Worm (Caenorhabditis elegans) whole organism, L1 larva: ENCODE data around the gene cwf-19L1.
"Not testable (repeated sequence)": the region's sequence is repeated elsewhere in the genome, so short reads cannot be mapped to it uniquely, and the experiment has no call there.

Source experiments
- C04F5.9 ChIP-seq: sonication (generic microtip); optimal IDR thresholded peaks from 2 replicates; lab custom pipeline; 2016; ENCODE audit warnings: missing genetic modification characterization, missing compliant biosample characterization
- aha-1 ChIP-seq: fragments of 150-350 bp; optimal IDR thresholded peaks from 2 replicates; lab custom pipeline; 2014; ENCODE audit warnings: missing biosample characterization, missing genetic modification characterization
- ama-1 ChIP-seq: fragments of 150-350 bp; optimal IDR thresholded peaks from 2 replicates; lab custom pipeline; 2014
- blmp-1 ChIP-seq: fragments of 150-350 bp; optimal IDR thresholded peaks from 2 replicates; lab custom pipeline; 2014; ENCODE audit warnings: missing biosample characterization, missing genetic modification characterization
- ceh-82 ChIP-seq, 3 experiments: fragments of 150-350 bp in 1 of 3; sonication (generic microtip) in 2 of 3; optimal IDR thresholded peaks; 2 replicates each; lab custom pipeline; 2014 to 2017; ENCODE audit warnings: missing biosample characterization in 3 of 3, missing genetic modification characterization in 3 of 3
- ceh-88 ChIP-seq: fragments of 200-800 bp; sonication (Bioruptor generic); IDR thresholded peaks from 2 replicates; pipeline ENCODE4 v1.3.6; 2022; ENCODE audit warnings: missing genetic modification characterization, missing compliant biosample characterization
- ceh-90 ChIP-seq: sonication (generic microtip); optimal IDR thresholded peaks from 2 replicates; lab custom pipeline; 2016; ENCODE audit warnings: missing genetic modification characterization, missing compliant biosample characterization
- ces-1 ChIP-seq: fragments of 150-350 bp; optimal IDR thresholded peaks from 2 replicates; lab custom pipeline; 2014; ENCODE audit warnings: missing biosample characterization, missing genetic modification reagents, missing genetic modification characterization
- dsc-1 ChIP-seq: sonication (generic microtip); optimal IDR thresholded peaks from 2 replicates; lab custom pipeline; 2016; ENCODE audit warnings: mild to moderate bottlenecking, missing genetic modification characterization, missing compliant biosample characterization
- efl-1 ChIP-seq, 4 experiments: fragments of 150-350 bp; optimal IDR thresholded peaks in 3 of 4; peaks in 1 of 4; 1 replicate in 1 of 4; 2 replicates in 3 of 4; lab custom pipeline; 2014; ENCODE audit warnings: missing biosample characterization in 2 of 4, missing genetic modification characterization in 2 of 4, missing genetic modification reagents in 2 of 4
- efl-3 ChIP-seq: fragments of 200-800 bp; sonication (Bioruptor generic); optimal IDR thresholded peaks from 2 replicates; lab custom pipeline; 2018; ENCODE audit warnings: mild to moderate bottlenecking, missing genetic modification characterization, missing compliant biosample characterization
- elt-2 ChIP-seq: sonication (generic microtip); optimal IDR thresholded peaks from 2 replicates; lab custom pipeline; 2016; ENCODE audit warnings: missing genetic modification characterization, mild to moderate bottlenecking, inconsistent platforms, missing compliant biosample characterization, missing genetic modification reagents
- ets-5 ChIP-seq: fragments of 200-800 bp; sonication (Bioruptor generic); IDR thresholded peaks from 2 replicates; pipeline ENCODE4 v1.3.6; 2022; ENCODE audit warnings: missing genetic modification characterization, missing compliant biosample characterization
- fkh-10 ChIP-seq: sonication (generic microtip); optimal IDR thresholded peaks from 2 replicates; lab custom pipeline; 2017; ENCODE audit warnings: missing biosample characterization, missing genetic modification reagents, missing genetic modification characterization
- fkh-4 ChIP-seq: sonication (generic microtip); optimal IDR thresholded peaks from 2 replicates; lab custom pipeline; 2016; ENCODE audit warnings: missing compliant biosample characterization, missing genetic modification characterization, borderline replicate concordance
- fkh-8 ChIP-seq: sonication (generic microtip); optimal IDR thresholded peaks from 2 replicates; lab custom pipeline; 2016; ENCODE audit warnings: mild to moderate bottlenecking, missing genetic modification characterization, missing compliant biosample characterization
- hpl-2 ChIP-seq: fragments of 150-350 bp; optimal IDR thresholded peaks from 2 replicates; lab custom pipeline; 2014; ENCODE audit warnings: missing biosample characterization, missing genetic modification reagents, missing genetic modification characterization
- irx-1 ChIP-seq: sonication (generic microtip); optimal IDR thresholded peaks from 2 replicates; lab custom pipeline; 2016; ENCODE audit warnings: missing genetic modification characterization, missing compliant biosample characterization
- isw-1 ChIP-seq: fragments of 200-800 bp; sonication (Bioruptor generic); IDR thresholded peaks from 2 replicates; pipeline ENCODE4 v1.3.6; 2022; ENCODE audit warnings: missing genetic modification characterization, missing compliant biosample characterization
- jun-1 ChIP-seq: fragments of 150-350 bp; optimal IDR thresholded peaks from 2 replicates; lab custom pipeline; 2014; ENCODE audit warnings: missing biosample characterization, missing genetic modification reagents, missing genetic modification characterization
- lin-13 ChIP-seq: fragments of 150-350 bp; optimal IDR thresholded peaks from 2 replicates; lab custom pipeline; 2014; ENCODE audit warnings: missing biosample characterization, missing genetic modification reagents, missing genetic modification characterization
- lin-35 ChIP-seq, 2 experiments: fragments of 150-350 bp; optimal IDR thresholded peaks; 2 replicates each; lab custom pipeline; 2014; ENCODE audit warnings: missing biosample characterization in 2 of 2, missing genetic modification characterization in 2 of 2, missing genetic modification reagents in 2 of 2
- lir-3 ChIP-seq: sonication (generic microtip); optimal IDR thresholded peaks from 2 replicates; lab custom pipeline; 2016; ENCODE audit warnings: mild to moderate bottlenecking, missing genetic modification characterization, moderate library complexity, missing compliant biosample characterization; ENCODE audit not compliant: poor library complexity
- lsy-2 ChIP-seq, 2 experiments: fragments of 150-350 bp; optimal IDR thresholded peaks; 2 replicates each; lab custom pipeline; 2014; ENCODE audit warnings: missing biosample characterization in 2 of 2, missing genetic modification characterization in 2 of 2
- mab-9 ChIP-seq: fragments of 200-800 bp; sonication (Bioruptor generic); IDR thresholded peaks from 2 replicates; pipeline ENCODE4 v1.3.6; 2022; ENCODE audit warnings: missing genetic modification reagents, missing genetic modification characterization, missing compliant biosample characterization
- mdl-1 ChIP-seq, 2 experiments: fragments of 150-350 bp; optimal IDR thresholded peaks; 2 replicates each; lab custom pipeline; 2014 to 2017; ENCODE audit warnings: missing biosample characterization in 2 of 2, missing genetic modification characterization in 2 of 2, inconsistent platforms in 1 of 2
- nhr-11 ChIP-seq: fragments of 150-350 bp; optimal IDR thresholded peaks from 2 replicates; lab custom pipeline; 2014; ENCODE audit warnings: missing biosample characterization, missing genetic modification characterization
- nhr-12 ChIP-seq: sonication (generic microtip); optimal IDR thresholded peaks from 2 replicates; lab custom pipeline; 2017; ENCODE audit warnings: missing biosample characterization, missing genetic modification characterization
- nhr-19 ChIP-seq: fragments of 200-800 bp; sonication (Bioruptor generic); conservative IDR thresholded peaks from 2 replicates; pipeline ENCODE4 v1.3.6; 2022; ENCODE audit warnings: missing genetic modification characterization, missing compliant biosample characterization
- nhr-71 ChIP-seq: sonication (generic microtip); optimal IDR thresholded peaks from 2 replicates; lab custom pipeline; 2016; ENCODE audit warnings: mild to moderate bottlenecking, missing genetic modification characterization, moderate library complexity, missing compliant biosample characterization
- nhr-77 ChIP-seq: fragments of 150-350 bp; optimal IDR thresholded peaks from 2 replicates; lab custom pipeline; 2014; ENCODE audit warnings: missing biosample characterization, missing genetic modification characterization
- pag-3 ChIP-seq: sonication (generic microtip); optimal IDR thresholded peaks from 2 replicates; lab custom pipeline; 2017; ENCODE audit warnings: missing genetic modification characterization, mild to moderate bottlenecking, missing compliant biosample characterization, antibody characterized with exemption, borderline replicate concordance; ENCODE audit not compliant: insufficient read depth
- pqm-1 ChIP-seq: sonication (generic microtip); optimal IDR thresholded peaks from 3 replicates; lab custom pipeline; 2017; ENCODE audit warnings: missing biosample characterization, missing genetic modification characterization
- rnt-1 ChIP-seq: sonication (generic microtip); optimal IDR thresholded peaks from 2 replicates; lab custom pipeline; 2016; ENCODE audit warnings: mild to moderate bottlenecking, missing genetic modification characterization, moderate library complexity, missing compliant biosample characterization
- snu-23 ChIP-seq: sonication (generic microtip); optimal IDR thresholded peaks from 2 replicates; lab custom pipeline; 2016; ENCODE audit warnings: missing genetic modification characterization, missing compliant biosample characterization
- sox-4 ChIP-seq: sonication (generic microtip); optimal IDR thresholded peaks from 2 replicates; lab custom pipeline; 2016; ENCODE audit warnings: missing genetic modification characterization, missing compliant biosample characterization
- sptf-1 ChIP-seq: fragments of 150-350 bp; optimal IDR thresholded peaks from 2 replicates; lab custom pipeline; 2014; ENCODE audit warnings: missing biosample characterization, missing genetic modification characterization
- swsn-7 ChIP-seq: sonication (generic microtip); optimal IDR thresholded peaks from 2 replicates; lab custom pipeline; 2016; ENCODE audit warnings: missing genetic modification characterization, missing compliant biosample characterization
- unc-130 ChIP-seq: fragments of 150-350 bp; optimal IDR thresholded peaks from 2 replicates; lab custom pipeline; 2017; ENCODE audit warnings: missing biosample characterization, missing genetic modification characterization, inconsistent platforms
- unc-30 ChIP-seq: sonication (generic microtip); optimal IDR thresholded peaks from 2 replicates; lab custom pipeline; 2017; ENCODE audit warnings: missing biosample characterization, missing genetic modification characterization
- ztf-11 ChIP-seq, 2 experiments: sonication (generic microtip); optimal IDR thresholded peaks; 2 replicates each; lab custom pipeline; 2016 to 2017; ENCODE audit warnings: missing genetic modification characterization in 2 of 2, missing biosample characterization in 1 of 2, missing compliant biosample characterization in 1 of 2
- ztf-4 ChIP-seq: fragments of 150-350 bp; optimal IDR thresholded peaks from 2 replicates; lab custom pipeline; 2014; ENCODE audit warnings: missing biosample characterization, missing genetic modification characterization

The cwf-19L1 gene

DNA sequence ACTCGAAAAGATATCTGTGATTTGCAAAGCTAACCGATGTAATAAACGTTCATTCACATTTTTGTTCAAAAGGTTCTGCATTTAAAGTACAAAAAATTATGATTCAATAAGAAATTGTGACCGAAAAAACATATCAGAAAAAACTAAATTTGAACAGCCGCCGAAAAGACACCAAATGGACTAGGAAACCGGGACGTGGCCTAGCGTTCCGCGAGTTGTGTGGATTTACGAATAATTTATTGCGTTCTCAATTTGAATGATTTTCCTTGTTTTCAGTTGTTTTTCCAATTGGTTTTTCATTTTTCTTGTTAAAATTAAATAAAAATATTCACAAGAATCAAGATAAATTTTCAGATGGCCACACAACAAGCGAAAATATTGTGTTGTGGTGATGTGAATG lies at the start of gene cwf-19L1 (continued):
- TF ChIP-seq fkh-4 (tag; lab: Kevin White, UChicago) = peak; percentile 74
- TF ChIP-seq rnt-1 (tag; lab: Kevin White, UChicago) = peak; percentile 96
- no peak for TF ChIP-seq sptf-1 (tag; lab: Kevin White, UChicago)
- no peak for TF ChIP-seq hpl-2 (GFP tag; lab: Kevin White, UChicago)
- TF ChIP-seq mdl-1 (tag; optimal IDR thresholded peaks at IDR 0.05; lab: Kevin White, UChicago) = peak in 1 of 2 experiments; percentile 63

DNA sequence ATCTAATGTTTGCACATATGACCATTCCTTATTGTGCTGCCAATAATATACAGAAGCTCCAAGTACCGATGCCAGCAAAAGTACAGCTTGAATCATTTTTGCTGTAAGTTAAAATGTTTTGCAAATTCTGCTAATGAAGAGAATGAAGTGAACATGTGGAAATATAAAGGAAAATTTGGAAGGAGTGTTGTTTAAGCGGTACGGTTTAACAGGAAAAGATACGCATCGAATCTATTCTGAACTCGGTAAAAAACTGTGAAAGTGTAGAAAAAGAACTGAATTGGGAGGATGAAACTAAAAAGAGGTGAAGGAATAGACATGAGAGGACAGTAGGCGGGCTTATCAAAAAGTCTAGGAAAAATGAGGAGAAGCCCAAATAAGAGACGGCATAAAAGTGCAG lies 44.3 kb upstream of the cwf-19L1 start, which contains the start of gene Y38A10A.2:
TSS of gene Y38A10A.2 (minus strand) at position 101 of the 400 bp plus-strand sequence.
- TF ChIP-seq efl-1 (optimal IDR thresholded peaks at IDR 0.05; lab: Kevin White, UChicago) (no peak), efl-1 (GFP tag; optimal IDR thresholded peaks at IDR 0.05 in 1 of 2; lab: Kevin White, UChicago) (peak in 1 of 2 experiments; percentile 76), lin-35 (GFP tag; optimal IDR thresholded peaks at IDR 0.05; lab: Kevin White, UChicago) (no peak)

DNA sequence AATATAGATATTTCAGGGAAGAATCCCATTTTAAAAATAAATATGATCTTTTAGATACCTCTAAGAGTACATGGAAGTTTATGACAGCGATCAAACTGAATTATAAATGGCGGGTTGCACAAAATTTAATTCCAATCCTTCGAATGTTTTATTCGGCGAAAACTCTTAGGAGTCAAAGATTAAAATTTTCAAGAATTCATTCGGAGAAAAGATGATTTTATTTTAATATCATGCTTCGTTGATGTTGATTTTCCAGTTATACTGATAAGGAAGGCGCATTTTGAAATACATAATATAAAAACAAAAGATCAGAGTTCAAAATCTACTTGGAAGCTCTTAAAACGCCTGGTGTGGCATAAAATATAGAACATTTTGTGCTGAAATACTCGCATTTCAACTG lies 40.5 kb upstream of the cwf-19L1 start, which contains the start of gene srh-10:
TSS of gene srh-10 (minus strand) at position 29 of the 400 bp plus-strand sequence.
- TF ChIP-seq nhr-11 (tag; lab: Kevin White, UChicago) (peak; percentile 21), mab-9 (GFP tag; lab: Robert Waterston, UW) (no peak), ceh-82 (tag; optimal IDR thresholded peaks at IDR 0.05; lab: Kevin White, UChicago) (no peak), fkh-8 (tag; lab: Kevin White, UChicago) (peak; percentile 80), sox-4 (tag; lab: Kevin White, UChicago) (peak; percentile 54)

DNA sequence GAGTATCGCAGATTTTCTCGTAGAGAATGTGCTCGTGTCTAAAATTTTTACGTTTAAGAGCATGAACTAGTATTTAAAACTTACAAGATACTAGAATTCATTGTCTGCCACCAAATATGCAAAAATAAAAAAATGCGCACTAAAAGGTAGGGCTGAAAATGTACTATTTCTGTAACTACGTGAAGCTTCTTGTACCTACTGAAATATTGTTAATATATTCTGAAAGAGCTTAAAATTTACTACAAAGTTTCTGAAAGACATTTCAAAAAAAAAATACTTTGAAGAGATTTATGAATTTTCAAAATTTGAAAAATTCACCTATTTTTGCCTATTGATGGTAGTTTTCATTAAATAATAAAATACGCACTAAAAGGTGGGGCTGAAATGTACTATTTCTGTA lies 37.7 kb upstream of the cwf-19L1 start, which contains the start of gene fbxa-214:
TSS of gene fbxa-214 (minus strand) at position 101 of the 400 bp plus-strand sequence.
- not testable (repeated sequence) for TF ChIP-seq fkh-10 (GFP tag; lab: Kevin White, UChicago); nhr-71 (tag; lab: Kevin White, UChicago); ets-5 (GFP tag; lab: Robert Waterston, UW)

DNA sequence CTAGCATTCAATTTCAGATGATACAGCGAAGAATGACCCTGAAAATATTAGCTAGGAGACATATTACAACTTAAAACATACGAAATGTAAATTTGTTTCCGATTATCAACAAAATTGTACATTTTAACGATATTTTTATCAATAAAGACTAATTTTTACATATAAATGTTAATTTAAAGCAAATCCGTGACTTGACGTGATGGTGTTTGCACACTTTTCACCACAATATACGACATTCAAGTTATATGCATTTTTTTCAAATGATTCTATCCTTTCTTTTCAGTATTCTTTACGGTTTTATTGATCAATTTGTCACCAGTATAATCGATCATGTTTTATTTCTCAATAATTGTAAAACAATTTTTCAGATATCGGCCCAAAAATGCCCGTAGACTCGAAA lies 11.8 kb upstream of the cwf-19L1 start, which contains the start of gene Y38A10A.7:
TSS of gene Y38A10A.7 (plus strand) at position 369 of the 400 bp plus-strand sequence.
- TF ChIP-seq mab-9 (GFP tag; lab: Robert Waterston, UW) (no peak), isw-1 (GFP tag; lab: Robert Waterston, UW) (no peak), pag-3 (tag; lab: Kevin White, UChicago) (no peak), lin-13 (GFP tag; lab: Kevin White, UChicago) (no peak), unc-130 (no peak), pqm-1 (no peak), fkh-4 (tag; lab: Kevin White, UChicago) (no peak), elt-2 (tag; lab: Kevin White, UChicago) (peak; percentile 5), nhr-11 (tag; lab: Kevin White, UChicago) (no peak), blmp-1 (tag; lab: Kevin White, UChicago) (peak; percentile 1), efl-1 (optimal IDR thresholded peaks at IDR 0.05; lab: Kevin White, UChicago) (peak; percentile 49 to 60), efl-1 (GFP tag; optimal IDR thresholded peaks at IDR 0.05 in 1 of 2; lab: Kevin White, UChicago) (peak; percentile 41 to 63), snu-23 (peak; percentile 38), irx-1 (tag; lab: Kevin White, UChicago) (no peak), nhr-19 (GFP tag; lab: Robert Waterston, UW) (peak; percentile 11; the same call in 1 of the 2 replicates), hpl-2 (GFP tag; lab: Kevin White, UChicago) (no peak), ceh-90 (tag; lab: Kevin White, UChicago) (no peak), lir-3 (tag; lab: Kevin White, UChicago) (peak; percentile 10), sox-4 (tag; lab: Kevin White, UChicago) (no peak), dsc-1 (tag; lab: Kevin White, UChicago) (peak; percentile 30), ama-1 (no peak), sptf-1 (tag; lab: Kevin White, UChicago) (no peak), ztf-4 (no peak), jun-1 (tag; lab: Kevin White, UChicago) (no peak), ces-1 (GFP tag; lab: Kevin White, UChicago) (no peak), ztf-11 (tag; optimal IDR thresholded peaks at IDR 0.05; lab: Kevin White, UChicago) (no peak), ceh-82 (tag; optimal IDR thresholded peaks at IDR 0.05; lab: Kevin White, UChicago) (no peak), fkh-8 (tag; lab: Kevin White, UChicago) (no peak), unc-30 (tag; lab: Kevin White, UChicago) (no peak), nhr-77 (no peak), aha-1 (tag; lab: Kevin White, UChicago) (no peak), ceh-88 (GFP tag; lab: Robert Waterston, UW) (no peak), efl-3 (no peak), lsy-2 (tag; optimal IDR thresholded peaks at IDR 0.05; lab: Kevin White, UChicago) (peak; percentile 45 to 46), C04F5.9 (tag; lab: Kevin White, UChicago) (no peak), nhr-12 (tag; lab: Kevin White, UChicago) (no peak), swsn-7 (tag; lab: Kevin White, UChicago) (peak; percentile 39)
